Fruit fly (Drosophila melanogaster): Measurements from ENCODE around the gene CG45066.

The CG45066 gene

dm6 chr3L:3111127-3111526 lies at the start of gene CG45066:
Gene CG45066, minus strand, starts transcription at chr3L:3111227.
- no peak for TF ChIP-seq CG14655 (GFP tag; optimal IDR thresholded peaks at IDR 0.05)
- no peak for TF ChIP-seq CG34367 (tag; optimal IDR thresholded peaks at IDR 0.05)
- no peak for TF ChIP-seq Snoo (tag; optimal IDR thresholded peaks at IDR 0.05)
- no peak for TF ChIP-seq Pif1B (GFP tag; optimal IDR thresholded peaks at IDR 0.05)
- TF ChIP-seq CG9948 (tag; optimal IDR thresholded peaks at IDR 0.05) = no peak
- no peak for TF ChIP-seq Pif1A (GFP tag; optimal IDR thresholded peaks at IDR 0.05)
- TF ChIP-seq fd96Ca (GFP tag; IDR thresholded peaks at IDR 0.05) = no peak
- no peak for TF ChIP-seq CG8301 (tag; optimal IDR thresholded peaks at IDR 0.05)
- no peak for TF ChIP-seq gl (tag; optimal IDR thresholded peaks at IDR 0.05)
- no peak for TF ChIP-seq CG12605 (GFP tag; IDR thresholded peaks at IDR 0.05)
- no peak for TF ChIP-seq D1 (tag; optimal IDR thresholded peaks at IDR 0.05)

DNA sequence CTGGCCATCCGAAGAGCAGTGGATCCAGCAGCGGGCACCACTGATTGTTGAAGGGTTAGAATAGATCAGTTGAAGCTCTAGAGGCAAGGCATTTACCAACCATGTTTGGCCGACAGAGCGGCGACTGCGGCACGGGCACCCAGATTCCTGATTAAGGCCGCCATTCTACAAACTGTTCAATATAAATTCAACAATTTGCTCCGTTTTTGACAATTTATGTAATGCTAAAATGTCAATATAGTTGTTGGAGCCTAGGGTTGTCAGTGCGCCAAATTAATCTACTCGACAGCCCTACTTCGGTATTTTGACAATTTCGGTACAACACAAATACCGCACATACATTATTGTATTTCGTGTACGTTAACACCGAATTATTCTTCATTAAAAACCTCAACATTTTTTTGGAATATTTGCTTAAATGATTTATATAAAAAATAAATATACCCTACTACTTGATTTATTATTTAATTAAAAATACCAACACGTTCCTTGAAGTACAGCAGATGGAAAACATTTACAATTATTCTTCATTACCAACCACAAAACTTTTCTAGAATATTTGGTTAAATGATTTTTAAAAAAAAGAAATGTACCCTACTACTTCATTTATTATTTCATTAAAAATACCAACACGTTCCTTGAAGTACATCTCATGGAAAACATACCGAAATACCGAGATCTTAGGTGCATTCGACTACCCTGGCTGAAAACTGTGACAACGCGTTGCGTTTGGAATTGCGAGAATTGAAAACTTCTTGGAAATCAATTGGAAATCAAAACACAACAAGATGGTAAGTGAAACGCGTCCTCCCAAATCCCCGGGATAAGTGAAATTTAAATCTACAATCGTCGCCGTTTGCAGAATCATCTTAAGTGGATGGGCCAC lies 48.5 kb upstream of the CG45066 start, which contains the start of the genes ND-30 and CG15812:
TSS of gene ND-30 (minus strand) at position 270 of the 886 bp plus-strand sequence.
TSS of gene CG15812 (plus strand) at position 683 of the 886 bp plus-strand sequence.
- TF ChIP-seq CG15710 (tag; optimal IDR thresholded peaks at IDR 0.05) (peak; percentile 44), CG8301 (tag; optimal IDR thresholded peaks at IDR 0.05) (no peak)

- TF ChIP-seq gl (tag; optimal IDR thresholded peaks at IDR 0.05) = no peak
- TF ChIP-seq EcR (GFP tag; optimal IDR thresholded peaks at IDR 0.05) = no peak
- no peak for TF ChIP-seq fd96Ca (GFP tag; IDR thresholded peaks at IDR 0.05)
- no peak for TF ChIP-seq CG15710 (tag; optimal IDR thresholded peaks at IDR 0.05)
- no peak for TF ChIP-seq Ets98B (GFP tag; IDR thresholded peaks at IDR 0.05)
- TF ChIP-seq CG14655 (GFP tag; optimal IDR thresholded peaks at IDR 0.05) = no peak
- no peak for TF ChIP-seq CG10348 (GFP tag; IDR thresholded peaks at IDR 0.05)
- TF ChIP-seq CG12605 (GFP tag; IDR thresholded peaks at IDR 0.05) = no peak
- no peak for TF ChIP-seq CG8159 (tag; optimal IDR thresholded peaks at IDR 0.05)
- TF ChIP-seq CG9948 (tag; optimal IDR thresholded peaks at IDR 0.05) = no peak
- TF ChIP-seq Pif1B (GFP tag; optimal IDR thresholded peaks at IDR 0.05) = no peak
- no peak for TF ChIP-seq CG4496 (GFP tag; IDR thresholded peaks at IDR 0.05)
- no peak for TF ChIP-seq CG17806 (tag; optimal IDR thresholded peaks at IDR 0.05)
- no peak for TF ChIP-seq Pif1A (GFP tag; optimal IDR thresholded peaks at IDR 0.05)
- TF ChIP-seq CG34367 (tag; optimal IDR thresholded peaks at IDR 0.05) = no peak
- TF ChIP-seq CG13204 (GFP tag; optimal IDR thresholded peaks at IDR 0.05) = no peak
These were observed 46.6 kb upstream of the CG45066 start for dm6 chr3L:3157651-3158050.

dm6 chr3L:3150376-3150775 lies 39.3 kb upstream of the CG45066 start:
- TF ChIP-seq CG4496 (GFP tag; IDR thresholded peaks at IDR 0.05) = no peak
- TF ChIP-seq EcR (GFP tag; optimal IDR thresholded peaks at IDR 0.05) = no peak
- TF ChIP-seq rn (GFP tag; IDR thresholded peaks at IDR 0.05) = 0 out of 2 replicates have a peak, but pooled peaks have one; percentile 9

dm6 chr3L:3149060-3149872 lies 38.2 kb upstream of the CG45066 start:
- TF ChIP-seq CG15710 (tag; optimal IDR thresholded peaks at IDR 0.05) (no peak), EcR (GFP tag; optimal IDR thresholded peaks at IDR 0.05) (peak; percentile 49), CG13204 (GFP tag; optimal IDR thresholded peaks at IDR 0.05) (peak; percentile 68), fd96Ca (GFP tag; IDR thresholded peaks at IDR 0.05) (no peak; the same call in 2 of the 3 replicates), rn (GFP tag; IDR thresholded peaks at IDR 0.05) (no peak), CG10348 (GFP tag; IDR thresholded peaks at IDR 0.05) (no peak), gl (tag; optimal IDR thresholded peaks at IDR 0.05) (no peak), CG32121 (GFP tag; IDR thresholded peaks at IDR 0.05) (peak; percentile 43; the same call in 1 of the 2 replicates), CG9948 (tag; optimal IDR thresholded peaks at IDR 0.05) (no peak), CG8301 (tag; optimal IDR thresholded peaks at IDR 0.05) (no peak)

- TF ChIP-seq Ets98B (GFP tag; IDR thresholded peaks at IDR 0.05) (no peak), CG13204 (GFP tag; optimal IDR thresholded peaks at IDR 0.05) (no peak), CG17806 (tag; optimal IDR thresholded peaks at IDR 0.05) (no peak), Pif1A (GFP tag; optimal IDR thresholded peaks at IDR 0.05) (no peak), D1 (tag; optimal IDR thresholded peaks at IDR 0.05) (no peak), fd96Ca (GFP tag; IDR thresholded peaks at IDR 0.05) (peak; percentile 69), CG15710 (tag; optimal IDR thresholded peaks at IDR 0.05) (peak; percentile 26), CG32121 (GFP tag; IDR thresholded peaks at IDR 0.05) (no peak), CG12605 (GFP tag; IDR thresholded peaks at IDR 0.05) (peak; percentile 22; the same call in 1 of the 2 replicates), Snoo (tag; optimal IDR thresholded peaks at IDR 0.05) (peak; percentile 25), Pif1B (GFP tag; optimal IDR thresholded peaks at IDR 0.05) (peak; percentile 10), CG34367 (tag; optimal IDR thresholded peaks at IDR 0.05) (peak; percentile 24), CG8301 (tag; optimal IDR thresholded peaks at IDR 0.05) (peak; percentile 44), EcR (GFP tag; optimal IDR thresholded peaks at IDR 0.05) (no peak), CG14655 (GFP tag; optimal IDR thresholded peaks at IDR 0.05) (no peak), CG8159 (tag; optimal IDR thresholded peaks at IDR 0.05) (peak; percentile 48), CG10348 (GFP tag; IDR thresholded peaks at IDR 0.05) (no peak), gl (tag; optimal IDR thresholded peaks at IDR 0.05) (peak; percentile 56), rn (GFP tag; IDR thresholded peaks at IDR 0.05) (no peak), CG9948 (tag; optimal IDR thresholded peaks at IDR 0.05) (peak; percentile 27), CG4496 (GFP tag; IDR thresholded peaks at IDR 0.05) (peak; percentile 15; the same call in 1 of the 3 replicates)
These were observed 37.4 kb upstream of the CG45066 start, which contains the start of the genes Usp5 and BtbVII for dm6 chr3L:3148125-3149059. Gene Usp5, minus strand, starts transcription at chr3L:3148358. Gene BtbVII, plus strand, starts transcription at chr3L:3148646.
